Worm (Caenorhabditis elegans) whole organism, young adult: ENCODE results near the gene F29B9.5.

ENCODE experiments used
- B0261.1 ChIP-seq: sonication (generic microtip); optimal IDR thresholded peaks from 2 replicates; lab custom pipeline; 2016; ENCODE audit warnings: mild to moderate bottlenecking, missing genetic modification characterization, moderate library complexity, missing compliant biosample characterization
- C06A6.2 ChIP-seq: fragments of 200-800 bp; sonication (Bioruptor generic); conservative IDR thresholded peaks from 2 replicates; pipeline ENCODE4 v1.3.6; 2022; ENCODE audit warnings: missing genetic modification characterization, missing compliant biosample characterization
- D2030.7 ChIP-seq: fragments of 200-800 bp; sonication (Bioruptor generic); IDR thresholded peaks from 2 replicates; pipeline ENCODE4 v1.3.6; 2022; ENCODE audit warnings: missing genetic modification reagents, missing genetic modification characterization, missing compliant biosample characterization
- F10E7.11 ChIP-seq: sonication (generic microtip); optimal IDR thresholded peaks from 2 replicates; lab custom pipeline; 2017; ENCODE audit warnings: mild to moderate bottlenecking, missing genetic modification characterization, moderate library complexity, missing compliant biosample characterization
- F23B12.7 ChIP-seq: sonication (generic microtip); optimal IDR thresholded peaks from 2 replicates; lab custom pipeline; 2017; ENCODE audit warnings: missing genetic modification characterization, mild to moderate bottlenecking, missing compliant biosample characterization, antibody characterized with exemption, moderate library complexity; ENCODE audit not compliant: insufficient read depth
- F49E8.2 ChIP-seq: sonication (generic microtip); optimal IDR thresholded peaks from 3 replicates; lab custom pipeline; 2017; ENCODE audit warnings: missing genetic modification characterization, mild to moderate bottlenecking, missing compliant biosample characterization, antibody characterized with exemption, moderate library complexity; ENCODE audit not compliant: insufficient read depth
- F52B5.7 ChIP-seq: sonication (generic microtip); optimal IDR thresholded peaks from 2 replicates; lab custom pipeline; 2016; ENCODE audit warnings: mild to moderate bottlenecking, missing genetic modification characterization, missing compliant biosample characterization
- Y53F4B.3 ChIP-seq: fragments of 200-800 bp; sonication (Bioruptor generic); IDR thresholded peaks from 2 replicates; pipeline ENCODE4 v1.3.6; 2022; ENCODE audit warnings: missing genetic modification reagents, missing genetic modification characterization, missing compliant biosample characterization
- Y79H2A.3 ChIP-seq: fragments of 200-800 bp; sonication (Bioruptor generic); conservative IDR thresholded peaks from 2 replicates; pipeline ENCODE4 v1.3.6; 2022; ENCODE audit warnings: missing genetic modification reagents, missing genetic modification characterization, missing compliant biosample characterization
- ZK185.1 ChIP-seq: sonication (generic microtip); optimal IDR thresholded peaks from 2 replicates; lab custom pipeline; 2016; ENCODE audit warnings: mild to moderate bottlenecking, missing genetic modification characterization, missing compliant biosample characterization; ENCODE audit not compliant: poor library complexity, severe bottlenecking
- akir-1 ChIP-seq: fragments of 200-800 bp; sonication (Bioruptor generic); optimal IDR thresholded peaks from 2 replicates; lab custom pipeline; 2018; ENCODE audit warnings: mild to moderate bottlenecking, missing genetic modification characterization, moderate library complexity, missing compliant biosample characterization
- ama-1 ChIP-seq, 3 experiments: fragments of 150-350 bp in 1 of 3; sonication (generic microtip) in 2 of 3; optimal IDR thresholded peaks; 2 replicates each; lab custom pipeline; 2014 to 2018; ENCODE audit warnings: missing biosample characterization in 2 of 3, missing genetic modification characterization in 2 of 3, missing genetic modification reagents in 2 of 3
- aptf-3 ChIP-seq: fragments of 200-800 bp; sonication (Bioruptor generic); IDR thresholded peaks from 2 replicates; pipeline ENCODE4 v1.3.6; 2022; ENCODE audit warnings: missing genetic modification characterization, missing compliant biosample characterization
- atf-7 ChIP-seq: sonication (generic microtip); optimal IDR thresholded peaks from 2 replicates; lab custom pipeline; 2017; ENCODE audit warnings: mild to moderate bottlenecking, missing genetic modification characterization, missing compliant biosample characterization
- athp-1 ChIP-seq: sonication (generic microtip); optimal IDR thresholded peaks from 2 replicates; lab custom pipeline; 2017; ENCODE audit warnings: mild to moderate bottlenecking, missing genetic modification characterization, missing compliant biosample characterization
- bed-2 ChIP-seq: fragments of 200-800 bp; sonication (Bioruptor generic); IDR thresholded peaks from 2 replicates; pipeline ENCODE4 v1.3.6; 2022; ENCODE audit warnings: missing genetic modification reagents, missing genetic modification characterization, missing compliant biosample characterization
- ccch-3 ChIP-seq: fragments of 200-800 bp; sonication (Bioruptor generic); optimal IDR thresholded peaks from 2 replicates; lab custom pipeline; 2018; ENCODE audit warnings: mild to moderate bottlenecking, missing genetic modification characterization, missing compliant biosample characterization
- cebp-1 ChIP-seq, 2 experiments: fragments of 200-800 bp in 1 of 2; sonication (Bioruptor generic) in 1 of 2; sonication (generic microtip) in 1 of 2; IDR thresholded peaks in 1 of 2; optimal IDR thresholded peaks in 1 of 2; 2 replicates each; pipeline versions ENCODE4 v1.3.6 to Lab custom; 2017 to 2022; ENCODE audit warnings: missing compliant biosample characterization in 2 of 2, missing genetic modification characterization in 2 of 2, mild to moderate bottlenecking in 1 of 2, missing genetic modification reagents in 1 of 2, moderate library complexity in 1 of 2
- ceh-100 ChIP-seq: fragments of 200-800 bp; sonication (Bioruptor generic); IDR thresholded peaks from 2 replicates; pipeline ENCODE4 v1.3.6; 2022; ENCODE audit warnings: missing genetic modification reagents, missing genetic modification characterization, missing compliant biosample characterization
- ceh-40 ChIP-seq: fragments of 200-800 bp; sonication (Bioruptor generic); IDR thresholded peaks from 2 replicates; pipeline ENCODE4 v1.3.6; 2022; ENCODE audit warnings: missing genetic modification characterization, missing compliant biosample characterization
- chd-7 ChIP-seq: sonication (generic microtip); optimal IDR thresholded peaks from 2 replicates; lab custom pipeline; 2016; ENCODE audit warnings: mild to moderate bottlenecking, missing genetic modification characterization, moderate library complexity, missing compliant biosample characterization
- die-1 ChIP-seq: sonication (generic microtip); optimal IDR thresholded peaks from 2 replicates; lab custom pipeline; 2016; ENCODE audit warnings: missing genotype, mild to moderate bottlenecking, missing genetic modification characterization, missing compliant biosample characterization
- dpff-1 ChIP-seq: sonication (generic microtip); optimal IDR thresholded peaks from 2 replicates; lab custom pipeline; 2017; ENCODE audit warnings: mild to moderate bottlenecking, missing genetic modification characterization, missing compliant biosample characterization
- dpl-1 ChIP-seq: fragments of 150-350 bp; optimal IDR thresholded peaks from 2 replicates; lab custom pipeline; 2014; ENCODE audit warnings: missing biosample characterization, missing genetic modification reagents, missing genetic modification characterization
- ets-4 ChIP-seq: fragments of 200-800 bp; sonication (Bioruptor generic); optimal IDR thresholded peaks from 2 replicates; lab custom pipeline; 2018; ENCODE audit warnings: mild to moderate bottlenecking, missing genetic modification characterization, missing compliant biosample characterization
- hlh-12 ChIP-seq: sonication (generic microtip); optimal IDR thresholded peaks from 2 replicates; lab custom pipeline; 2016; ENCODE audit warnings: missing genetic modification characterization, missing compliant biosample characterization
- hmg-1.2 ChIP-seq: fragments of 200-800 bp; sonication (Bioruptor generic); IDR thresholded peaks from 2 replicates; pipeline ENCODE4 v1.3.6; 2022; ENCODE audit warnings: missing genetic modification reagents, missing genetic modification characterization, missing compliant biosample characterization
- lsy-27 ChIP-seq: sonication (generic microtip); optimal IDR thresholded peaks from 2 replicates; lab custom pipeline; 2017; ENCODE audit warnings: missing genetic modification characterization, mild to moderate bottlenecking, missing compliant biosample characterization, antibody characterized with exemption, missing genotype, borderline replicate concordance; ENCODE audit not compliant: insufficient read depth
- madf-8 ChIP-seq: fragments of 200-800 bp; sonication (Bioruptor generic); conservative IDR thresholded peaks from 2 replicates; pipeline ENCODE4 v1.3.6; 2022; ENCODE audit warnings: missing genetic modification reagents, missing genetic modification characterization, missing compliant biosample characterization
- mel-28 ChIP-seq: sonication (generic microtip); optimal IDR thresholded peaks from 2 replicates; lab custom pipeline; 2016; ENCODE audit warnings: borderline replicate concordance, mild to moderate bottlenecking, missing genetic modification characterization, missing compliant biosample characterization
- mes-4 ChIP-seq: sonication (generic microtip); optimal IDR thresholded peaks from 2 replicates; lab custom pipeline; 2016; ENCODE audit warnings: missing genotype, missing genetic modification characterization, missing compliant biosample characterization
- rcor-1 ChIP-seq: fragments of 200-800 bp; sonication (Bioruptor generic); IDR thresholded peaks from 2 replicates; pipeline ENCODE4 v1.3.6; 2022; ENCODE audit warnings: missing genetic modification reagents, missing genetic modification characterization, missing compliant biosample characterization
- rec-8 ChIP-seq, 2 experiments: sonication (generic microtip); optimal IDR thresholded peaks; 2 replicates each; lab custom pipeline; 2016; ENCODE audit warnings: mild to moderate bottlenecking in 2 of 2, missing genetic modification characterization in 2 of 2, missing genetic modification reagents in 2 of 2, missing genotype in 2 of 2, missing biosample characterization in 1 of 2, missing compliant biosample characterization in 1 of 2, moderate library complexity in 1 of 2
- repo-1 ChIP-seq: sonication (generic microtip); optimal IDR thresholded peaks from 2 replicates; lab custom pipeline; 2017; ENCODE audit warnings: mild to moderate bottlenecking, missing genetic modification characterization, missing compliant biosample characterization
- sdz-38 ChIP-seq: sonication (generic microtip); optimal IDR thresholded peaks from 2 replicates; lab custom pipeline; 2016; ENCODE audit warnings: missing genotype, missing genetic modification characterization, missing compliant biosample characterization
- sea-2 ChIP-seq: fragments of 200-800 bp; sonication (Bioruptor generic); IDR thresholded peaks from 2 replicates; pipeline ENCODE4 v1.3.6; 2022; ENCODE audit warnings: missing genetic modification characterization, missing compliant biosample characterization
- snpc-1.1 ChIP-seq: sonication (generic microtip); optimal IDR thresholded peaks from 2 replicates; lab custom pipeline; 2017; ENCODE audit warnings: missing genetic modification characterization, mild to moderate bottlenecking, missing compliant biosample characterization, antibody characterized with exemption, moderate library complexity, missing genotype, missing genetic modification reagents; ENCODE audit not compliant: insufficient read depth
- snpc-4 ChIP-seq, 5 experiments: fragments of 150-350 bp in 1 of 5; sonication (generic microtip) in 4 of 5; optimal IDR thresholded peaks; 2 replicates each; lab custom pipeline; 2014 to 2018; ENCODE audit warnings: missing genetic modification characterization in 5 of 5, missing biosample characterization in 3 of 5, antibody characterized with exemption in 2 of 5, mild to moderate bottlenecking in 2 of 5, missing compliant biosample characterization in 2 of 5, missing genotype in 2 of 5, moderate library complexity in 2 of 5, missing genetic modification reagents in 1 of 5
- sptf-2 ChIP-seq: fragments of 200-800 bp; sonication (Bioruptor generic); optimal IDR thresholded peaks from 2 replicates; lab custom pipeline; 2018; ENCODE audit warnings: mild to moderate bottlenecking, missing genetic modification characterization, missing compliant biosample characterization
- tlf-1 ChIP-seq: fragments of 200-800 bp; sonication (Bioruptor generic); optimal IDR thresholded peaks from 2 replicates; lab custom pipeline; 2018; ENCODE audit warnings: mild to moderate bottlenecking, missing genetic modification characterization, missing compliant biosample characterization
- unc-130 ChIP-seq: sonication (generic microtip); optimal IDR thresholded peaks from 2 replicates; lab custom pipeline; 2016; ENCODE audit warnings: missing genetic modification reagents, missing genetic modification characterization, missing compliant biosample characterization
- ztf-3 ChIP-seq: fragments of 200-800 bp; sonication (Bioruptor generic); optimal IDR thresholded peaks from 2 replicates; lab custom pipeline; 2018; ENCODE audit warnings: mild to moderate bottlenecking, missing genetic modification characterization, missing compliant biosample characterization

F29B9.5 gene

ce11 chrIV:4659277-4659676 lies 7.1 kb downstream of the F29B9.5 start, which contains the start of gene mrps-21 (continued):
- TF ChIP-seq cebp-1 (GFP tag; IDR thresholded peaks at IDR 0.05; lab: Robert Waterston, UW) (no peak), cebp-1 (tag; optimal IDR thresholded peaks at IDR 0.05; lab: Kevin White, UChicago) (no peak), snpc-4 (GFP tag; optimal IDR thresholded peaks at IDR 0.05; lab: Kevin White, UChicago) (peak; percentile 1), snpc-4 (tag; optimal IDR thresholded peaks at IDR 0.05; lab: Kevin White, UChicago) (no peak)

- TF ChIP-seq rcor-1 (GFP tag; lab: Robert Waterston, UW), result peak; percentile 86
- TF ChIP-seq dpff-1, result no peak
- no peak for TF ChIP-seq F10E7.11 (tag; lab: Kevin White, UChicago)
- TF ChIP-seq akir-1, result peak; percentile 85
- no peak for TF ChIP-seq dpl-1
- no peak for TF ChIP-seq lsy-27 (tag; lab: Kevin White, UChicago)
- TF ChIP-seq ama-1 (optimal IDR thresholded peaks at IDR 0.05; lab: Kevin White, UChicago), result no peak
- no peak for TF ChIP-seq ama-1 (GFP tag; optimal IDR thresholded peaks at IDR 0.05; lab: Kevin White, UChicago)
- TF ChIP-seq snpc-1.1 (tag; lab: Kevin White, UChicago), result no peak
- peak in 1 of 2 experiments; percentile 4 for TF ChIP-seq rec-8 (tag; optimal IDR thresholded peaks at IDR 0.05; lab: Kevin White, UChicago)
- TF ChIP-seq bed-2 (GFP tag; lab: Robert Waterston, UW), result peak; percentile 85
- peak; percentile 68 for TF ChIP-seq chd-7 (tag; lab: Kevin White, UChicago)
- no peak for TF ChIP-seq ets-4
- TF ChIP-seq Y79H2A.3, result 0 out of 2 replicates have a peak, but pooled peaks have one; percentile 60
- no peak for TF ChIP-seq repo-1 (tag; lab: Kevin White, UChicago)
- peak; percentile 94 for TF ChIP-seq unc-130
- no peak for TF ChIP-seq Y53F4B.3 (GFP tag; lab: Robert Waterston, UW)
- no peak for TF ChIP-seq aptf-3 (GFP tag; lab: Robert Waterston, UW)
- TF ChIP-seq tlf-1 (GFP tag; lab: Kevin White, UChicago), result peak; percentile 86
- TF ChIP-seq athp-1 (tag; lab: Kevin White, UChicago), result peak; percentile 88
- TF ChIP-seq hlh-12, result no peak
- no peak for TF ChIP-seq F52B5.7 (tag; lab: Kevin White, UChicago)
- TF ChIP-seq F49E8.2 (tag; lab: Kevin White, UChicago), result peak; percentile 26
- TF ChIP-seq sdz-38, result no peak
- TF ChIP-seq mes-4 (tag; lab: Kevin White, UChicago), result no peak
- 0 out of 2 replicates have a peak, but pooled peaks have one; percentile 23 for TF ChIP-seq sea-2 (GFP tag; lab: Robert Waterston, UW)
- peak; percentile 57 for TF ChIP-seq atf-7 (tag; lab: Kevin White, UChicago)
- peak; percentile 40 for TF ChIP-seq die-1
- TF ChIP-seq ceh-100 (GFP tag; lab: Robert Waterston, UW), result peak; percentile 99
- peak; percentile 13 for TF ChIP-seq B0261.1 (tag; lab: Kevin White, UChicago)
- TF ChIP-seq ceh-40 (GFP tag; lab: Robert Waterston, UW), result no peak
- peak; percentile 44 for TF ChIP-seq ZK185.1 (tag; lab: Kevin White, UChicago)
- TF ChIP-seq F23B12.7 (tag; lab: Kevin White, UChicago), result peak; percentile 0
- peak; percentile 28 for TF ChIP-seq ztf-3 (GFP tag; lab: Kevin White, UChicago)
- TF ChIP-seq sptf-2 (GFP tag; lab: Kevin White, UChicago), result no peak
- peak; percentile 55 for TF ChIP-seq madf-8 (GFP tag; lab: Robert Waterston, UW)
- peak; percentile 73 for TF ChIP-seq hmg-1.2 (GFP tag; lab: Robert Waterston, UW)
- no peak for TF ChIP-seq mel-28 (tag; lab: Kevin White, UChicago)
- TF ChIP-seq C06A6.2, result peak; percentile 77
- TF ChIP-seq ccch-3 (GFP tag; lab: Kevin White, UChicago), result no peak
- peak; percentile 85 for TF ChIP-seq D2030.7 (GFP tag; lab: Robert Waterston, UW)
Measured at ce11 chrIV:4660151-4661041, 8.2 kb downstream of the F29B9.5 start, which contains the start of the genes F29B9.11 and jmjd-1.2. TSS of gene F29B9.11 (minus strand) at chrIV:4660201. TSS of gene jmjd-1.2 (plus strand) at chrIV:4660991.
